Fruit fly (Drosophila melanogaster): Measurements from ENCODE around the gene CG7889.

DNA sequence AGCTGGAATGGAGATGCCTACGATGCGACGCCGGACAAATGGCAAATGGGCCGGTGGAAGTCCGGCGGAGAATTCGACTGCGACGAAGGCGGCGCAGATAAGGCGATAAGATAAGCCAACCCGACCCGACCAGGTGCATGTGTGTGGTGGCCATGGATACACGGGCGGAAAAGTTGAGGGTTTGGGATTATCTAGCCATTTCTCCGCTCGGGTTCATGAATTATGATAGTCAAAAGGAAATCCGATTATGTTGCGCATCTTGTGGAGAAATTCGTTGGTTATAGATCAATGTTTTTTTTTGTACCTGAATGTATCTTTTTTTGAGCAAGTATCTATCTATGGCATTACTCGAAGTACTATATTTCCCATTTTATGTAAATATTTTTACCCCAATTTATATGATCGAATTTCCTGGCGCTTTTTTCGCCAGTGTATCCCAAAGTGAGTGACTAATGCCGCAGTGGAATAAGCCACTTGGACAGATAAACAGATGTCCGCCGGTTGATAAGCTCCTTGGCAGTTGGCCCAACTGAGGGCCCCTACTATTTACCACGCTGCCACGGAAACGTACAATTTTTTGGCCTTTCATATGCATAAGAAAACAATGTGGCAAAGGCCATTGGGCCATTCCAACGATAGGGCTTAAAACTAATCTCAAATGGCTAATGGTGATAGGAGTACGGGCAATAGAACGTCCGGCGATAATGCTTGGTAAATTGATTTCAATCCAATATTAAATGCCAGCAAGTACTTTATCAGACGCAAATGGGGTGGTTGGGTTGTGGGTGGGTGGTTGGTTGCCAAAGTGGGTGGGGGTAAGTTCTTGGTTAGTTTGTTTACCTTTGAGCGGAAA lies 4.0 kb downstream of the CG7889 start, which contains the start of gene CG7992:
- TF ChIP-seq usp (GFP tag; optimal IDR thresholded peaks at IDR 0.05) (no peak), Dll (optimal IDR thresholded peaks at IDR 0.05) (no peak)

Measured in whole organism.